Fruit fly (Drosophila melanogaster): ENCODE data around the gene CG6026.

The CG6026 gene

DNA sequence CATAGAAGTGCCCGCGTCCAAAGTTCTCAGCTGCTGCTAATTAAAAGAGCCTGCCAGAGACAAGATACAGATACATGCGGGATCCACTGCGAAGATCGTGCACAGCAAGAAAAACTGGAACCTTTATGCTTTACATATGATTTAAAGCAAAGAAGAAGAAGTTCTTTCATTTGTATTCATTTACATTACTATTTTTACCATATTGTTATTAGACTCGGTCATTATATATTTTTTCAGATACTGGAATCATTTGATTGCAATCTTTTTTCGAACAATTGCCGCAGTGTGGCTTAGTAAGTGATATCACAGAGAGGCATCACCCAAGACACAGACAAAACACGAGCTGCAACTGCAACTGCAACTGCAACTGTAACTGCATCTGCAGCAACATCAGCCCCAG is 41.8 kb downstream of the CG6026 start (continued):
- TF ChIP-seq dmrt11E (tag; optimal IDR thresholded peaks at IDR 0.05): peak; percentile 25
- no peak for TF ChIP-seq CG18764 (GFP tag; optimal IDR thresholded peaks at IDR 0.05)
- no peak for TF ChIP-seq ham (GFP tag; IDR thresholded peaks at IDR 0.05)
- TF ChIP-seq Hmx (GFP tag; optimal IDR thresholded peaks at IDR 0.05): no peak
- TF ChIP-seq vnd (GFP tag; IDR thresholded peaks at IDR 0.05; ENCODE audit: partially characterized antibody): no peak
- TF ChIP-seq CG14014 (GFP tag; IDR thresholded peaks at IDR 0.05): no peak
- TF ChIP-seq CG10431 (GFP tag; optimal IDR thresholded peaks at IDR 0.05): no peak
- TF ChIP-seq slou (GFP tag; optimal IDR thresholded peaks at IDR 0.05): no peak
- TF ChIP-seq pum (GFP tag; optimal IDR thresholded peaks at IDR 0.05): no peak
- no peak for TF ChIP-seq CG7556 (GFP tag; optimal IDR thresholded peaks at IDR 0.05)
- peak; percentile 74 for TF ChIP-seq sens (GFP tag)
- no peak for TF ChIP-seq nau (GFP tag; optimal IDR thresholded peaks at IDR 0.05)
- TF ChIP-seq sna (GFP tag; IDR thresholded peaks at IDR 0.05; ENCODE audit: partially characterized antibody): no peak
- peak; percentile 80 for TF ChIP-seq Ets65A (GFP tag)
- TF ChIP-seq CG11456 (GFP tag; IDR thresholded peaks at IDR 0.05): no peak
- TF ChIP-seq CG1233 (GFP tag; optimal IDR thresholded peaks at IDR 0.05): no peak
- TF ChIP-seq gcm (GFP tag; optimal IDR thresholded peaks at IDR 0.05): peak; percentile 30
- TF ChIP-seq pho (GFP tag; optimal IDR thresholded peaks at IDR 0.05): no peak
- TF ChIP-seq CG3163 (GFP tag; optimal IDR thresholded peaks at IDR 0.05): no peak
- TF ChIP-seq sqz (GFP tag; optimal IDR thresholded peaks at IDR 0.05): no peak
- TF ChIP-seq pita (GFP tag; optimal IDR thresholded peaks at IDR 0.05): no peak
- no peak for TF ChIP-seq en (GFP tag; optimal IDR thresholded peaks at IDR 0.05)
- TF ChIP-seq sens-2 (GFP tag; IDR thresholded peaks at IDR 0.05): no peak
- TF ChIP-seq ab (GFP tag; optimal IDR thresholded peaks at IDR 0.05): no peak
- TF ChIP-seq CG13287 (GFP tag; IDR thresholded peaks at IDR 0.05; ENCODE audit: partially characterized antibody): no peak
- no peak for TF ChIP-seq CG2712 (tag; optimal IDR thresholded peaks at IDR 0.05)
- no peak for TF ChIP-seq da (GFP tag; optimal IDR thresholded peaks at IDR 0.05)
- TF ChIP-seq CG3847 (GFP tag; IDR thresholded peaks at IDR 0.05): no peak
- peak; percentile 8 for TF ChIP-seq CG10979 (tag; optimal IDR thresholded peaks at IDR 0.05)
- TF ChIP-seq tup (GFP tag; optimal IDR thresholded peaks at IDR 0.05): no peak

DNA sequence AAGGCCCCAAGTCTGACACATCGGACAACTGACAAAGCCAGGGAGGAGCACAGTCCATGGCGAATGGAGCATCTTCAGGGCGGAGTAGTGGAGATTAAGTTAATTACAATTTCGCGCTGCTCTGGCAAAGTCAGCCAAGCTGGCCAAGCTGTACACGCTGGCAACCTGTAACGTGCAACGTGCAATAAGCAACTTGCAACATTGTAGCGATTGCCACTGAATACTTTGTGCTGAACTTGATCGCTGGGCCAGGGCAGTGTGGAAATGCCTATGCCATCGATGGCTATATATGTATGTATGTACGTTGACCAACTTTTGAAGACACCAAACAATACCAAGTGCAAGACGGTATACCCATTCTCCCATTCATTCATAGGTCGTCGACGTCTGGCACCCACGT is 44.5 kb downstream of the CG6026 start:
- TF ChIP-seq Sox100B (GFP tag; optimal IDR thresholded peaks at IDR 0.05) (no peak), chinmo (GFP tag; IDR thresholded peaks at IDR 0.05; ENCODE audit: partially characterized antibody) (no peak), Hmx (GFP tag; optimal IDR thresholded peaks at IDR 0.05) (no peak)

- no peak for TF ChIP-seq pho (GFP tag; optimal IDR thresholded peaks at IDR 0.05)
- TF ChIP-seq bsh (GFP tag; optimal IDR thresholded peaks at IDR 0.05): peak in 1 of 2 experiments; percentile 14
- no peak for TF ChIP-seq zen2 (GFP tag; IDR thresholded peaks at IDR 0.05; ENCODE audit: partially characterized antibody)
- no peak for TF ChIP-seq CG1603 (tag; optimal IDR thresholded peaks at IDR 0.05)
- TF ChIP-seq Mad (GFP tag; optimal IDR thresholded peaks at IDR 0.05): no peak
- TF ChIP-seq CG8089 (GFP tag; optimal IDR thresholded peaks at IDR 0.05): no peak
- TF ChIP-seq CG13123 (GFP tag; optimal IDR thresholded peaks at IDR 0.05): no peak
Measured at dm6 chr3R:19079140-19079539, 45.8 kb downstream of the CG6026 start.
